Comparison of ENCODE assay signal across 6 worm cellular contexts in the genomic region with DNA sequence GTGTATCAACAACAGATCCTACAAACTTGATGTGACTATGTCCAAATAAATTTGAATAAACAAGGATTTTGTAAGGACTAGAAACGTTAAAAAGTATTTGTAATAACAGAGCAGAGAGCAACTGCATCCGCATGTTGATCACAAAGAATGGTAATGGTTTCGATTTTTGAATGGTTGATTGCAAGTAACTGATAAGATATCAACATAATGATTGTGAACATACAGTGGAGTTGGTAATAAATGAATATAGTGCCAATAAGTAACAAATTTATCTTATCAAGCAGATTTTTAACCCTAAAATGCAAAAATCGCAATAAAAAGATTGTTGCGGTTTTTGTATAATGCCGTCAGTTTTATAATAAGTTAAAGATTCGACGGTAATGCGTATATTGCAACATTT.
A peak's percentile ranks its signal among the peaks of the same experiment; 100 is the strongest.
TF ChIP-seq lines count a peak whose summit lies in the region.

A gene (minus strand): TSS at position 212 of the 400 bp plus-strand sequence.

TF ChIP-seq in whole organism, L1 larva, 84 proteins besides CTCF, POLR2A, EP300 and RAD21:
- TF ChIP-seq nhr-20 (tag; optimal IDR thresholded peaks at IDR 0.05; lab: Kevin White, UChicago) = no peak
- no peak for TF ChIP-seq skn-1 (tag; optimal IDR thresholded peaks at IDR 0.05; lab: Kevin White, UChicago)
- TF ChIP-seq elt-2 (tag; optimal IDR thresholded peaks at IDR 0.05; lab: Kevin White, UChicago) = peak; percentile 45

TF ChIP-seq in whole organism, L2 larva, 48 proteins besides CTCF, POLR2A, EP300 and RAD21:
- peak; percentile 69 for TF ChIP-seq fos-1 (tag; optimal IDR thresholded peaks at IDR 0.05; lab: Kevin White, UChicago)
- no peak for TF ChIP-seq ztf-11 (tag; optimal IDR thresholded peaks at IDR 0.05; lab: Kevin White, UChicago)

TF ChIP-seq in whole organism, L3 larva, 47 proteins besides CTCF, POLR2A, EP300 and RAD21:
- TF ChIP-seq elt-2 (tag; optimal IDR thresholded peaks at IDR 0.05; lab: Kevin White, UChicago) (peak; percentile 71), unc-39 (tag; optimal IDR thresholded peaks at IDR 0.05; lab: Kevin White, UChicago) (no peak), pqm-1 (tag; optimal IDR thresholded peaks at IDR 0.05; lab: Kevin White, UChicago) (peak; percentile 39), ceh-9 (tag; optimal IDR thresholded peaks at IDR 0.05; lab: Kevin White, UChicago) (no peak)

TF ChIP-seq in whole organism, L4 larva, 104 proteins besides CTCF, POLR2A, EP300 and RAD21:
- TF ChIP-seq nhr-111 (GFP tag; optimal IDR thresholded peaks at IDR 0.05; lab: Kevin White, UChicago) (no peak), arid-1 (GFP tag; conservative IDR thresholded peaks at IDR 0.05; lab: Robert Waterston, UW) (no peak), lin-38 (GFP tag; IDR thresholded peaks at IDR 0.05; lab: Robert Waterston, UW) (no peak), nhr-42 (GFP tag; IDR thresholded peaks at IDR 0.05; lab: Robert Waterston, UW) (no peak), nhr-237 (tag; optimal IDR thresholded peaks at IDR 0.05; lab: Kevin White, UChicago) (no peak), nhr-28 (tag; optimal IDR thresholded peaks at IDR 0.05; lab: Kevin White, UChicago) (peak; percentile 63), pqm-1 (tag; optimal IDR thresholded peaks at IDR 0.05; lab: Kevin White, UChicago) (peak; percentile 89), T20F7.1 (GFP tag; optimal IDR thresholded peaks at IDR 0.05; lab: Kevin White, UChicago) (no peak), php-3 (GFP tag; IDR thresholded peaks at IDR 0.05; lab: Robert Waterston, UW) (0 out of 2 replicates have a peak, but pooled peaks have one; percentile 29), daf-16 (GFP tag; optimal IDR thresholded peaks at IDR 0.05; lab: Kevin White, UChicago) (no peak), daf-16 (tag; optimal IDR thresholded peaks at IDR 0.05; lab: Kevin White, UChicago) (peak; percentile 72), lim-7 (GFP tag; IDR thresholded peaks at IDR 0.05; lab: Robert Waterston, UW) (no peak), skn-1 (tag; optimal IDR thresholded peaks at IDR 0.05; lab: Kevin White, UChicago) (no peak), nhr-102 (tag; optimal IDR thresholded peaks at IDR 0.05; lab: Kevin White, UChicago) (no peak), sdz-12 (GFP tag; optimal IDR thresholded peaks at IDR 0.05; lab: Kevin White, UChicago) (no peak), ctbp-1 (GFP tag; IDR thresholded peaks at IDR 0.05; lab: Robert Waterston, UW) (no peak), lin-15B (tag; optimal IDR thresholded peaks at IDR 0.05; lab: Kevin White, UChicago) (no peak), dve-1 (tag; optimal IDR thresholded peaks at IDR 0.05; lab: Kevin White, UChicago; ENCODE audit: insufficient read depth) (peak; percentile 31), zip-11 (GFP tag; IDR thresholded peaks at IDR 0.05; lab: Robert Waterston, UW) (no peak), nhr-76 (tag; optimal IDR thresholded peaks at IDR 0.05; lab: Kevin White, UChicago) (no peak), spr-1 (tag; optimal IDR thresholded peaks at IDR 0.05; lab: Kevin White, UChicago) (no peak), ztf-7 (tag; optimal IDR thresholded peaks at IDR 0.05; lab: Kevin White, UChicago) (no peak), rbr-2 (tag; optimal IDR thresholded peaks at IDR 0.05; lab: Kevin White, UChicago) (no peak), lir-3 (tag; optimal IDR thresholded peaks at IDR 0.05; lab: Kevin White, UChicago) (no peak), duxl-1 (tag; optimal IDR thresholded peaks at IDR 0.05; lab: Kevin White, UChicago; ENCODE audit: poor library complexity) (no peak), gei-8 (GFP tag; optimal IDR thresholded peaks at IDR 0.05; lab: Kevin White, UChicago) (no peak)

TF ChIP-seq in whole organism, late embryonic, 69 proteins besides CTCF, POLR2A, EP300 and RAD21:
- peak; percentile 70 for TF ChIP-seq elt-2 (tag; optimal IDR thresholded peaks at IDR 0.05; lab: Kevin White, UChicago)
- TF ChIP-seq K09A11.1 (tag; optimal IDR thresholded peaks at IDR 0.05; lab: Kevin White, UChicago; ENCODE audit: insufficient read depth) = no peak

TF ChIP-seq in whole organism, young adult, 124 proteins besides CTCF, POLR2A, EP300 and RAD21:
- TF ChIP-seq lir-1 (GFP tag; conservative IDR thresholded peaks at IDR 0.05; lab: Robert Waterston, UW) (no peak), nhr-80 (tag; optimal IDR thresholded peaks at IDR 0.05; lab: Kevin White, UChicago) (peak; percentile 38)
